Fruit fly (Drosophila melanogaster) whole organism, embryonic: ENCODE measurements around the gene Yip1d1.

Experiments used
- B-H1 ChIP-seq: fragments of 200-800 bp; sonication (Bioruptor generic); IDR thresholded peaks from 3 replicates; pipeline ENCODE4 v1.3.6; 2022; ENCODE audit warnings: missing biosample characterization, missing genetic modification characterization
- Blimp-1 ChIP-seq: fragments of 200-800 bp; sonication (Bioruptor generic); optimal IDR thresholded peaks from 3 replicates; lab custom pipeline; 2018; ENCODE audit warnings: missing biosample characterization, missing genetic modification characterization, mild to moderate bottlenecking, moderate library complexity, missing genetic modification reagents
- BtbVII ChIP-seq: fragments of 200-800 bp; sonication (Bioruptor generic); optimal IDR thresholded peaks from 3 replicates; lab custom pipeline; 2017; ENCODE audit warnings: missing biosample characterization, mild to moderate bottlenecking, missing genetic modification characterization
- CG1024 ChIP-seq: fragments of 200-800 bp; sonication (Bioruptor generic); IDR thresholded peaks from 2 replicates; pipeline ENCODE4 v1.3.6; 2022; ENCODE audit warnings: missing biosample characterization, missing genetic modification characterization
- CG10462 ChIP-seq: fragments of 200-800 bp; sonication (Bioruptor generic); optimal IDR thresholded peaks from 2 replicates; lab custom pipeline; 2016; ENCODE audit warnings: missing biosample characterization, missing genetic modification characterization
- CG11723 ChIP-seq: fragments of 200-800 bp; sonication (Bioruptor generic); optimal IDR thresholded peaks from 2 replicates; lab custom pipeline; 2017; ENCODE audit warnings: missing biosample characterization, mild to moderate bottlenecking, missing genetic modification characterization
- CG1233 ChIP-seq: fragments of 200-800 bp; sonication (Bioruptor generic); optimal IDR thresholded peaks from 4 replicates; lab custom pipeline; 2018; ENCODE audit warnings: missing biosample characterization, mild to moderate bottlenecking, missing genetic modification characterization
- CG15269 ChIP-seq: fragments of 200-800 bp; sonication (Bioruptor generic); optimal IDR thresholded peaks from 2 replicates; lab custom pipeline; 2018; ENCODE audit warnings: missing biosample characterization, mild to moderate bottlenecking, missing genetic modification characterization, moderate library complexity
- CG15514 ChIP-seq: fragments of 200-800 bp; sonication (Bioruptor generic); optimal IDR thresholded peaks from 3 replicates; lab custom pipeline; 2017; ENCODE audit warnings: missing biosample characterization, missing genetic modification characterization, mild to moderate bottlenecking, moderate library complexity, missing genetic modification reagents
- CG1602 ChIP-seq: fragments of 200-800 bp; sonication (Bioruptor generic); optimal IDR thresholded peaks from 3 replicates; lab custom pipeline; 2016; ENCODE audit warnings: missing biosample characterization, missing genetic modification characterization
- CG1792 ChIP-seq: fragments of 200-800 bp; sonication (Bioruptor generic); optimal IDR thresholded peaks from 2 replicates; lab custom pipeline; 2016; ENCODE audit warnings: missing biosample characterization, missing genetic modification characterization
- CG18476 ChIP-seq: fragments of 200-800 bp; sonication (Bioruptor generic); optimal IDR thresholded peaks from 2 replicates; lab custom pipeline; 2016; ENCODE audit warnings: missing biosample characterization, mild to moderate bottlenecking, missing genetic modification characterization
- CG2129 ChIP-seq: fragments of 200-800 bp; sonication (Bioruptor generic); IDR thresholded peaks from 2 replicates; pipeline ENCODE4 v1.3.6; 2022; ENCODE audit warnings: missing biosample characterization, missing genetic modification characterization; ENCODE audit not compliant: partially characterized antibody
- CG31441 ChIP-seq: fragments of 200-800 bp; sonication (Bioruptor generic); IDR thresholded peaks from 2 replicates; pipeline ENCODE4 v1.3.6; 2022; ENCODE audit warnings: missing biosample characterization, missing genetic modification characterization
- CG3726 ChIP-seq: fragments of 200-800 bp; sonication (Bioruptor generic); IDR thresholded peaks from 3 replicates; pipeline ENCODE4, ENCODE4 v1.3.6; 2022; ENCODE audit warnings: missing biosample characterization, missing genetic modification characterization
- CG4404 ChIP-seq: fragments of 200-800 bp; sonication (Bioruptor generic); IDR thresholded peaks from 2 replicates; pipeline ENCODE4 v1.3.6; 2022; ENCODE audit warnings: missing biosample characterization, missing genetic modification characterization
- CG4617 ChIP-seq: fragments of 200-800 bp; sonication (Bioruptor generic); optimal IDR thresholded peaks from 3 replicates; lab custom pipeline; 2016; ENCODE audit warnings: missing biosample characterization, missing genetic modification characterization, borderline replicate concordance
- CG6813 ChIP-seq: fragments of 200-800 bp; sonication (Bioruptor generic); optimal IDR thresholded peaks from 2 replicates; lab custom pipeline; 2017; ENCODE audit warnings: missing biosample characterization, missing genetic modification characterization, mild to moderate bottlenecking, moderate library complexity, missing genetic modification reagents
- CG6854 ChIP-seq: fragments of 200-800 bp; sonication (Bioruptor generic); optimal IDR thresholded peaks from 3 replicates; lab custom pipeline; 2017; ENCODE audit warnings: missing biosample characterization, mild to moderate bottlenecking, missing genetic modification characterization
- CG7357 ChIP-seq: fragments of 200-800 bp; sonication (Bioruptor generic); IDR thresholded peaks from 3 replicates; pipeline ENCODE4 v1.3.6; 2022; ENCODE audit warnings: missing biosample characterization, missing genetic modification characterization
- CG8290 ChIP-seq, 3 experiments: fragments of 200-800 bp; sonication (Bioruptor generic); optimal IDR thresholded peaks; 2 replicates each; lab custom pipeline; 2016 to 2019; ENCODE audit warnings: missing biosample characterization in 3 of 3, missing genetic modification characterization in 3 of 3, mild to moderate bottlenecking in 2 of 3, moderate library complexity in 1 of 3
- CTCF ChIP-seq: fragments of 200-800 bp; sonication (Bioruptor generic); optimal IDR thresholded peaks from 2 replicates; lab custom pipeline; 2017; ENCODE audit warnings: missing biosample characterization, mild to moderate bottlenecking, missing genetic modification characterization, moderate library complexity
- D19B ChIP-seq: fragments of 200-800 bp; sonication (Bioruptor generic); optimal IDR thresholded peaks from 2 replicates; lab custom pipeline; 2017; ENCODE audit warnings: missing biosample characterization, mild to moderate bottlenecking, missing genetic modification characterization
- Dbx ChIP-seq: fragments of 200-800 bp; sonication (Bioruptor generic); IDR thresholded peaks from 3 replicates; pipeline ENCODE4 v1.3.6; 2022; ENCODE audit warnings: missing biosample characterization, missing genetic modification characterization
- Deaf1 ChIP-seq: fragments of 200-800 bp; optimal IDR thresholded peaks from 3 replicates; lab custom pipeline; 2019; ENCODE audit warnings: missing biosample characterization, mild to moderate bottlenecking, missing genetic modification characterization, moderate library complexity
- Doc3 ChIP-seq: fragments of 200-800 bp; sonication (Bioruptor generic); IDR thresholded peaks from 3 replicates; pipeline ENCODE4 v1.3.6; 2022; ENCODE audit warnings: missing biosample characterization, missing genetic modification characterization; ENCODE audit not compliant: partially characterized antibody
- H2.0 ChIP-seq: fragments of 200-800 bp; sonication (Bioruptor generic); IDR thresholded peaks from 2 replicates; pipeline ENCODE4 v1.3.6; 2022; ENCODE audit warnings: missing biosample characterization, missing genetic modification characterization
- HLHmδ ChIP-seq: fragments of 200-800 bp; sonication (Bioruptor generic); optimal IDR thresholded peaks from 2 replicates; lab custom pipeline; 2018; ENCODE audit warnings: missing biosample characterization, mild to moderate bottlenecking, missing genetic modification characterization, moderate library complexity
- Hmr ChIP-seq: fragments of 200-800 bp; sonication (Bioruptor generic); optimal IDR thresholded peaks from 3 replicates; lab custom pipeline; 2017; ENCODE audit warnings: mild to moderate bottlenecking, missing biosample characterization, missing genetic modification reagents, missing genetic modification characterization
- Kr ChIP-seq: fragments of 200-800 bp; sonication (Bioruptor generic); optimal IDR thresholded peaks from 2 replicates; lab custom pipeline; 2017; ENCODE audit warnings: missing biosample characterization, mild to moderate bottlenecking, missing genetic modification characterization
- Pdp1 ChIP-seq, 2 experiments: fragments of 200-800 bp; sonication (Bioruptor generic); optimal IDR thresholded peaks; 3 replicates each; lab custom pipeline; 2016; ENCODE audit warnings: missing biosample characterization in 2 of 2, missing genetic modification characterization in 2 of 2, mild to moderate bottlenecking in 1 of 2, moderate library complexity in 1 of 2
- Usf ChIP-seq: fragments of 200-800 bp; sonication (Bioruptor generic); optimal IDR thresholded peaks from 2 replicates; lab custom pipeline; 2017; ENCODE audit warnings: missing genotype, missing biosample characterization, missing genetic modification characterization
- YL-1 ChIP-seq: fragments of 200-800 bp; sonication (Bioruptor generic); optimal IDR thresholded peaks from 3 replicates; lab custom pipeline; 2017; ENCODE audit warnings: missing biosample characterization, mild to moderate bottlenecking, missing genetic modification characterization
- amos ChIP-seq: fragments of 200-800 bp; sonication (Bioruptor generic); IDR thresholded peaks from 2 replicates; pipeline ENCODE4 v1.3.6; 2022; ENCODE audit warnings: missing biosample characterization, missing genetic modification characterization; ENCODE audit not compliant: partially characterized antibody
- aop ChIP-seq: fragments of 200-800 bp; sonication (Bioruptor generic); IDR thresholded peaks from 2 replicates; pipeline ENCODE4 v1.3.6; 2022; ENCODE audit warnings: missing biosample characterization, missing genetic modification characterization
- btn ChIP-seq: fragments of 200-800 bp; sonication (Bioruptor generic); optimal IDR thresholded peaks from 2 replicates; lab custom pipeline; 2016; ENCODE audit warnings: missing biosample characterization, missing genetic modification characterization
- cg ChIP-seq: fragments of 200-800 bp; sonication (Bioruptor generic); optimal IDR thresholded peaks from 3 replicates; lab custom pipeline; 2019; ENCODE audit warnings: missing biosample characterization, mild to moderate bottlenecking, missing genetic modification characterization, moderate library complexity
- chinmo ChIP-seq: fragments of 200-800 bp; sonication (Bioruptor generic); IDR thresholded peaks from 4 replicates; pipeline ENCODE4 v1.3.6; 2022; ENCODE audit warnings: missing biosample characterization, missing genetic modification characterization; ENCODE audit not compliant: partially characterized antibody
- dati ChIP-seq: fragments of 200-800 bp; sonication (Bioruptor generic); IDR thresholded peaks from 2 replicates; pipeline ENCODE4 v1.3.6; 2022; ENCODE audit warnings: missing biosample characterization, missing genetic modification characterization
- dysf ChIP-seq: fragments of 200-800 bp; sonication (Bioruptor generic); IDR thresholded peaks from 3 replicates; pipeline ENCODE4 v1.3.6; 2022; ENCODE audit warnings: missing biosample characterization, missing genetic modification characterization
- ems ChIP-seq: fragments of 200-800 bp; sonication (Bioruptor generic); optimal IDR thresholded peaks from 3 replicates; lab custom pipeline; 2016; ENCODE audit warnings: missing biosample characterization, missing genetic modification characterization
- fd64A ChIP-seq: fragments of 200-800 bp; sonication (Bioruptor generic); optimal IDR thresholded peaks from 3 replicates; lab custom pipeline; 2018; ENCODE audit warnings: missing biosample characterization, mild to moderate bottlenecking, missing genetic modification characterization
- gt ChIP-seq: fragments of 200-800 bp; sonication (Bioruptor generic); IDR thresholded peaks from 2 replicates; pipeline ENCODE4 v1.3.6; 2022; ENCODE audit warnings: missing biosample characterization, missing genetic modification characterization
- h ChIP-seq: fragments of >200 bp; optimal IDR thresholded peaks from 2 replicates; lab custom pipeline; 2017
- otp ChIP-seq: fragments of 200-800 bp; sonication (Bioruptor generic); IDR thresholded peaks from 3 replicates; pipeline ENCODE4, ENCODE4 v1.3.6; 2022; ENCODE audit warnings: missing biosample characterization, missing genetic modification characterization
- scrt ChIP-seq: fragments of 200-800 bp; sonication (Bioruptor generic); optimal IDR thresholded peaks from 2 replicates; lab custom pipeline; 2018; ENCODE audit warnings: missing biosample characterization, mild to moderate bottlenecking, missing genetic modification characterization, moderate library complexity
- sd ChIP-seq: fragments of 200-800 bp; sonication (Bioruptor generic); optimal IDR thresholded peaks from 3 replicates; lab custom pipeline; 2018; ENCODE audit warnings: missing biosample characterization, mild to moderate bottlenecking, missing genetic modification characterization, moderate library complexity
- sim ChIP-seq: fragments of 200-800 bp; sonication (Bioruptor generic); IDR thresholded peaks from 2 replicates; pipeline ENCODE4 v1.3.6; 2022; ENCODE audit warnings: missing biosample characterization, missing genetic modification characterization
- tio ChIP-seq: fragments of 200-800 bp; sonication (Bioruptor generic); optimal IDR thresholded peaks from 2 replicates; lab custom pipeline; 2017; ENCODE audit warnings: missing biosample characterization, missing genetic modification characterization, inconsistent platforms
- usp ChIP-seq: fragments of >200 bp; optimal IDR thresholded peaks from 2 replicates; lab custom pipeline; 2017; ENCODE audit warnings: missing biosample characterization, missing genetic modification characterization
- z ChIP-seq: fragments of 200-800 bp; sonication (Bioruptor generic); IDR thresholded peaks from 3 replicates; pipeline ENCODE4 v1.3.6; 2022; ENCODE audit warnings: missing biosample characterization, missing genetic modification characterization

Yip1d1 gene

DNA sequence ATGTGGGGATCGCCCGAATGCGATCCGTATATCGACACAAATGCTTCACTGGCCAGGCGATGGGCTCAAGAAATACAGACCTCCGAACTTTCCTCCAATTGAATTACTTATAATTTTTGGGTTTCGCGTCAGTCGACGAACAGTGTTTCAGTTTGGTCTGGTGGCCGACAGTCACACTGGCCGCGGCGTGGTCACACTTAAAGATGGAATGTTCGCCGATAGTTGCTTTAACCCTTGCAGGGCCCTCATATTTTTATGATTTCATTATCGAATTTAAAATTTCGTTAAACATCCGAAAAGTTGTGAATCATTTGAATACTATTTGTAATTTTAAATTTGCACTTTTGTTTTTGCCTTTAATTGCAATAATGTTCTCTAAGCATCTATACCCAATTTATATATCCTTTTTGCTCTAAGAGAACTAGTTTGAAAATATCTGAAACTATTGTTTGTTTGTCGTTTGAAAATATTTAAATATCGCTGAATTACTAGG lies 18.6 kb upstream of the Yip1d1 start, which contains the start of gene Ube4B (continued):
- no peak for TF ChIP-seq CG18476
- TF ChIP-seq Usf (GFP tag; lab: Kevin White, UChicago), result no peak
- TF ChIP-seq CG15514 (GFP tag; lab: Kevin White, UChicago), result peak; percentile 78
- TF ChIP-seq B-H1 (GFP tag; lab: Robert Waterston, UW), result no peak
- no peak for TF ChIP-seq Hmr (GFP tag; lab: Kevin White, UChicago)
- no peak for TF ChIP-seq Blimp-1 (GFP tag; lab: Kevin White, UChicago)
- 0 out of 3 replicates have a peak, but pooled peaks have one; percentile 20 for TF ChIP-seq otp (GFP tag; lab: Robert Waterston, UW)
- TF ChIP-seq fd64A (GFP tag; lab: Kevin White, UChicago), result no peak
- TF ChIP-seq sd (tag; lab: Kevin White, UChicago), result no peak
- TF ChIP-seq ems, result peak; percentile 67
- peak; percentile 35; the same call in 1 of the 2 replicates for TF ChIP-seq H2.0 (GFP tag; lab: Robert Waterston, UW)
- no peak for TF ChIP-seq CG1233 (GFP tag; lab: Kevin White, UChicago)
- peak; percentile 95 for TF ChIP-seq YL-1 (GFP tag; lab: Kevin White, UChicago)
- TF ChIP-seq z (GFP tag; lab: Robert Waterston, UW), result no peak
- TF ChIP-seq Doc3 (GFP tag; lab: Robert Waterston, UW), result peak; percentile 71
- no peak for TF ChIP-seq tio (GFP tag; lab: Kevin White, UChicago)
- no peak for TF ChIP-seq HLHmδ
- TF ChIP-seq dati (GFP tag; lab: Robert Waterston, UW), result no peak
- no peak for TF ChIP-seq CG8290 (GFP tag; optimal IDR thresholded peaks at IDR 0.05; lab: Kevin White, UChicago)
- TF ChIP-seq CG8290 (tag; optimal IDR thresholded peaks at IDR 0.05; lab: Kevin White, UChicago), result no peak
- TF ChIP-seq CG11723 (GFP tag; lab: Kevin White, UChicago), result no peak
- peak; percentile 12 for TF ChIP-seq Kr (GFP tag; lab: Kevin White, UChicago)
- TF ChIP-seq scrt (GFP tag; lab: Kevin White, UChicago), result no peak
- peak; percentile 98 for TF ChIP-seq CG4617 (GFP tag; lab: Kevin White, UChicago)
- no peak for TF ChIP-seq CG6813 (GFP tag; lab: Kevin White, UChicago)
- peak; percentile 79 for TF ChIP-seq CG2129 (GFP tag; lab: Robert Waterston, UW)
- no peak for TF ChIP-seq gt (GFP tag; lab: Robert Waterston, UW)
- TF ChIP-seq btn, result no peak
- TF ChIP-seq CG7357, result no peak
- TF ChIP-seq BtbVII (GFP tag; lab: Kevin White, UChicago), result no peak
- TF ChIP-seq CG6854 (GFP tag; lab: Kevin White, UChicago), result no peak
- peak; percentile 7 for TF ChIP-seq CG1792 (GFP tag; lab: Kevin White, UChicago)
- no peak for TF ChIP-seq CG10462 (GFP tag; lab: Kevin White, UChicago)
- TF ChIP-seq CG1024 (GFP tag; lab: Robert Waterston, UW), result peak; percentile 58; the same call in 1 of the 2 replicates
- no peak for TF ChIP-seq Deaf1 (tag; lab: Kevin White, UChicago)
- TF ChIP-seq CG4404 (GFP tag; lab: Robert Waterston, UW), result no peak
- peak; percentile 40; the same call in 1 of the 4 replicates for TF ChIP-seq chinmo (GFP tag; lab: Robert Waterston, UW)
- TF ChIP-seq D19B (GFP tag; lab: Kevin White, UChicago), result no peak
- no peak for TF ChIP-seq CTCF (GFP tag; lab: Kevin White, UChicago)
- peak; percentile 47 for TF ChIP-seq CG1602 (GFP tag; lab: Kevin White, UChicago)
- peak; percentile 90 for TF ChIP-seq amos
- TF ChIP-seq h (lab: Kevin White, UChicago), result no peak
- TF ChIP-seq aop, result no peak
- peak; percentile 67; the same call in 2 of the 3 replicates for TF ChIP-seq dysf (GFP tag; lab: Robert Waterston, UW)
- no peak for TF ChIP-seq cg
- no peak for TF ChIP-seq usp
- TF ChIP-seq Pdp1 (GFP tag; optimal IDR thresholded peaks at IDR 0.05; lab: Kevin White, UChicago), result peak; percentile 62 to 72
- TF ChIP-seq sim (GFP tag; lab: Robert Waterston, UW), result no peak
- no peak for TF ChIP-seq CG15269 (tag; lab: Kevin White, UChicago)
- TF ChIP-seq CG3726 (GFP tag; lab: Robert Waterston, UW), result no peak
- TF ChIP-seq Dbx, result peak; percentile 86
- no peak for TF ChIP-seq CG31441 (GFP tag; lab: Robert Waterston, UW)
